Fruit fly (Drosophila melanogaster) Kc167 (cell line): Measurements from ENCODE around the gene CG31371.

Source experiments
- Myc ChIP-seq: fragments of >200 bp; optimal IDR thresholded peaks from 2 replicates; lab custom pipeline; 2017; ENCODE audit warnings: missing external identifiers
- Sin3A ChIP-seq: fragments of >200 bp; optimal IDR thresholded peaks from 2 replicates; lab custom pipeline; 2018; ENCODE audit warnings: missing external identifiers
- h ChIP-seq: fragments of >200 bp; optimal IDR thresholded peaks from 3 replicates; lab custom pipeline; 2018; ENCODE audit warnings: missing external identifiers
- insv ChIP-seq: fragments of >200 bp; optimal IDR thresholded peaks from 3 replicates; lab custom pipeline; 2018; ENCODE audit warnings: missing external identifiers
- psq ChIP-seq: fragments of >200 bp; optimal IDR thresholded peaks from 2 replicates; lab custom pipeline; 2017; ENCODE audit warnings: missing external identifiers
- ttk ChIP-seq: sonication (Bioruptor generic); optimal IDR thresholded peaks from 2 replicates; lab custom pipeline; 2017; ENCODE audit warnings: missing external identifiers

The CG31371 gene

DNA sequence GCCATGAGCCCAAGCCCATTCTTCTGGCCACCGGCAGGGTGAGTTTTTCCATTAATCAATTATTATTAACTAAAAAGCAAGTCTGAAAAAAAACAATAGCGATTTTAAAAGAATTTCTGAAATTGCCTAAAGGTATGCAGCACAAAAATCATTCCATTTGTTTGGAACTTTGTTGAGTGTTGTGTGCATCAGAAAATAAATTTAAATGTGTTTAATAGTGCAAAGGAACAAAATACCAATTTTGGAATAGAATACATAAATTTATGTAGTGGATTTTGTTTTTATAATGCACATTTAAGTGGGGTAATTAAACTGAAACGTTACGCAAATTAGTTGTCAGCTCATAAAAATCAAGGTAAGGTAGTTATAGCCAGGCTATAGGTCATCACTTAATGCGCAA is 39.1 kb downstream of the CG31371 start:
- TF ChIP-seq insv (no peak), ttk (lab: Kevin White, UChicago) (no peak), psq (lab: Kevin White, UChicago) (no peak), h (lab: Kevin White, UChicago) (no peak), Sin3A (lab: Kevin White, UChicago) (no peak), Myc (no peak)

DNA sequence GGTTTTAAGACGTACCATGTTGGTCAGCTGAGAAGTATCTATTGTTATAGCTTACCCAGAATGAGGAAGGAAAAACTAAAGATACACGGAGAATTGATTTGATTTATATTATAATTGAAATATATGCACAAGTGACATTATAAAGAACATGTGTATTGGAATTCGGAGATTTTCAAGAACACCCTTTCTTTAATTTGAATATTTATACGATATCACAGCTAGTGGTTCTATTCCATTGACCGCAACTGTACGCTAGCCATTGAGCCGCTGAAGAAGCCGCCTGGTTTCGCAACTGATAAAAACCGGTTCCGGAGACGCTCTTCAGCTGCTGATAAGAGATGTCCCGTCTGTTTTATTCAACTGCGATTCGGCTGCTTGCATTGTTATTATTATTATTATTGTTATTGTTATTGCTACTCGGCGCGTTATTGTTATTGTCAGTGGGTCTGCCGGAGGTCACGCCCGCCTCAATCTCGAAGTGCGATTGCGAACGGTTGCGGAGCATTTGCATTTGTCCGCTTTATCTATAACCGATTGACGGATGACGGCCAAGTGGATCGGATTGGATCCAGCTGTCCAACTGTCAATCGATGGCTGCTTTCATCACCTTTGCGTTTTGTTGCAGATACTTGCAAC is 41.6 kb downstream of the CG31371 start:
- TF ChIP-seq Myc = no peak
- no peak for TF ChIP-seq psq (lab: Kevin White, UChicago)
- no peak for TF ChIP-seq h (lab: Kevin White, UChicago)
- no peak for TF ChIP-seq ttk (lab: Kevin White, UChicago)
- TF ChIP-seq insv = no peak

DNA sequence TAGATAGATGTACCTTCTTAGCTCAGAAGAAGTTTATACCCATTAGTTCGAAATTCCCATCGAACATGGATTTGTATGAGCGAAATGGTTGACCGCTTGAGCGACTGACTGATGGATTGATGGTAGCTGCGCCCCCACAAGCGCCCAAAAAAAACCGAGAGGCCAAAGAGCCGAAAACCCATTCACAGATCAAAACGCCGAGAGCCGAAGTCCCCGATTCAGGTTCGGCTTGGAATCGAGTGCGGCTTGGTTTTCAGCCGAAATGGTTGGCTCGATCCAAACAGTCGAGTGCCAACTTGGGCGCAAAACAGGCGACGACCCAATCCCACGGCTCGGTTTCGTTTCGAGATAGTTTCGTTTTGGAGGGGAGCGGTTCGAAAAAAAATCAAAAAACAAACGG is 43.1 kb downstream of the CG31371 start:
- TF ChIP-seq psq (lab: Kevin White, UChicago) (no peak), Myc (no peak), Sin3A (lab: Kevin White, UChicago) (no peak), insv (no peak), ttk (lab: Kevin White, UChicago) (no peak), h (lab: Kevin White, UChicago) (no peak)

DNA sequence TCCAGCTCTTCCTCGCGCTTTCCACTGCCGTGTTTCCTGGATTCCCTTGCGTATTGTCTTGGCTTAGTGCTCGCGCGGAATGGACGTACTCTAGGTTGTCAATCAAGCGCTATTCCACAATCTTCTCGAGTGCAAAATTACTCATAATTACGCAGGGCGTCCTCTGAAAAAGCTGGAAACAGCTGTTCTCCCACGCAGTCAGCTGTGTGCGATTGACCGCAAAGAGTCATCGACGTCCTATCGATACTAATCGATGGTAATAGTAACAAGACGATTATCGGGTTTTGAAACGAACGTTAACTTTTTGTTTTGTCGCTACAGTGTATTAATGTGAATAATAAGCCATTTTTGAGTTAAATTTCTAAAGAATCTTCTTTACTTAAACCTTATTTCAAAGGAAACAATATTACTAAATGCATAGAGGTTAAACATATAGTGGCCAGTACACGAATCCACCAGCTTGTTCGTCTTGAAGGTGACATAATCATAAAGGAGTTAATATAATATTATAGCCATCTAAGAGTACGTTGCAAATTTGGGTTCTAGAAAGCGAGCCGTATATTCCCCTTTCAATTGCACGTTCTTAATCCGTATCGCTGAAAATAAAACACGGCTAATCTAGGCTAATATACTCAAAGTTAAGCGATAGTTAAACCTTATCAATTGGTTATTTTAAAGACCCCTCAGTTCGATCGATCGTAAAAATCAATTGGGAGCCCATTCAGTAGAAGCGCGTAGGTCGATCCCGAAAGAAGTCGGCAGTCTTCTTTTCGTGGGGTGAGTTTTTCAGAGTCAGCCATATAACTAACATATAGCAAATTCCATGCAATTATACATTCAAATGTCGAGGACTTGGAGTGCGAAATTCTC is 44.0 kb downstream of the CG31371 start, which contains the start of the genes CG2224 and CDase:
Gene CG2224 (minus strand): TSS at position 235 of the 870 bp plus-strand sequence.
Gene CDase (plus strand): TSS at position 456 of the 870 bp plus-strand sequence.
- no peak for TF ChIP-seq Sin3A (lab: Kevin White, UChicago)
- no peak for TF ChIP-seq insv
- TF ChIP-seq Myc = no peak
- TF ChIP-seq h (lab: Kevin White, UChicago) = no peak
- TF ChIP-seq ttk (lab: Kevin White, UChicago) = no peak
- no peak for TF ChIP-seq psq (lab: Kevin White, UChicago)

DNA sequence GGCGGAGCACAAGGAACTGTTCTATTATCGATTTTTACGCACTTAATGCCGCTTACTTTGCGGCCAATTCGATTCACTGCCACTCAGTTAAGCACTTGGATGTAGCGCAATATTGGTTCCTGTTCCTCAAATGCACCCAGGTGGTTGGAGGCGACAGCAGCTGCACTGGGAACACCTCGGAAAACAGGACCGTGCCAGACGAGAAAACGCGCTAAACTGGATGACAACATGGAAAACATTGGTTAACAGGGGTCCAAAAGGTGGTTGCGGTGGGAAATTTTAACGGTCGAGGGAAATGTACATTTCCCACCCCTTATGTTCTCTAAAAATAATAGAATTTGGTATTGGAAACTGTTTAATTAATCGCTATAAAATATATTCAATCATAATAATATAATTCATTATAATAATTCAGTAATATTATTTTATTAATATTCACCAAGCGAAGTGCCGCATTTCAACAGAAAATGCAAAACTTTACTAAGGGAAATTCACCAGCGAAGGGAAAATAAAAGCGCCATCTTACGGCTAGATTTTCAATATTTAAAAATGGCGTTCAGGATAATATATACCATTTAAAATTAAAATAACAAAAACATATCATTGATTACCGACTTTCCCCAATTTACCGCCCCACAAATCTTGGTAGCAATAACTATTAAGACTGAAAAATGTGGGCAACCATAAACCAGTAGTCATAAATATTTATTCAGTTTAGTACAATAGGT is 47.3 kb downstream of the CG31371 start, which contains the start of gene aralar1:
Gene aralar1 (minus strand): TSS at position 51 of the 728 bp plus-strand sequence.
- no peak for TF ChIP-seq ttk (lab: Kevin White, UChicago)
- TF ChIP-seq psq (lab: Kevin White, UChicago) = no peak
- no peak for TF ChIP-seq insv

DNA sequence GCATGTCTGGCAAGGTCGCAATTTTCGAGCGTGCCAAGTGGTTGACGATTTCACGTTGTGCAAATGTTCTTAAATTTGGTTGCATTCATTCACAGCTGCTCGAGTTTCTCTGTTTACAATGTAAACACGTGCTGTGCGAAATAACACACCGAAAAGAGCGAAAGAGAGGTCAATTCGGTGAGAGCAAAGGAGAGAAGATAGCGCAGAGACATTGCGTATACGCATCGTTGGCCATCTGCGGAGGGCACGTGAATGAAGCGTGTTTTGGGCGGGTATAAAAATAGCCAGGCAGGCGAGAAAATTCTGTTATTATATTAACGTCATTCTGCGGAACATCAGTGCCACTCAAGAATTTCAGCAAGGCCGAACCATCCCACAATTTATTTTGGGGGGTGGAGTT is 48.9 kb downstream of the CG31371 start:
- TF ChIP-seq Sin3A (lab: Kevin White, UChicago) (no peak), ttk (lab: Kevin White, UChicago) (no peak), h (lab: Kevin White, UChicago) (no peak), Myc (no peak), psq (lab: Kevin White, UChicago) (no peak), insv (no peak)

DNA sequence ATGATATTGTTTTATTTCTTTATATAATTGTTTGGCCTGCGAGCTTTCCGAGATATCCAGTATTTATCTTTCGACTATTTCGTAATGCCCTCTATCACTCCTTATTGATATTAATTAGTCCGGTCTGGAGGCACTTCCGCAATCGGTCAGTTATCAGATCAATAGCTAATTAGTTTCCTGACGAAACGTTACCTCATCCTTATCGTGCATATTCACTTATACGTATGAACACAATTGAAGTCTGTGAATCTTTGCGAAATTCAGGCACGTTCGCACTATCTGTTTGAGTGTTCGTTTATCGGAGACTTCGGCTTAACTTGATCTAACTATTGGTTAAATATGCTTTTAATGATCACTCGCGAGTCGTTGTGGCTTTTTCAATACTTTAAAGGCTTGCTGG is 50.1 kb downstream of the CG31371 start:
- no peak for TF ChIP-seq Sin3A (lab: Kevin White, UChicago)
- no peak for TF ChIP-seq ttk (lab: Kevin White, UChicago)
